Worm (Caenorhabditis elegans): ENCODE measurements around the gene glc-4.
A peak's percentile ranks its signal among the peaks of the same experiment; 100 is the strongest.

glc-4 gene

DNA sequence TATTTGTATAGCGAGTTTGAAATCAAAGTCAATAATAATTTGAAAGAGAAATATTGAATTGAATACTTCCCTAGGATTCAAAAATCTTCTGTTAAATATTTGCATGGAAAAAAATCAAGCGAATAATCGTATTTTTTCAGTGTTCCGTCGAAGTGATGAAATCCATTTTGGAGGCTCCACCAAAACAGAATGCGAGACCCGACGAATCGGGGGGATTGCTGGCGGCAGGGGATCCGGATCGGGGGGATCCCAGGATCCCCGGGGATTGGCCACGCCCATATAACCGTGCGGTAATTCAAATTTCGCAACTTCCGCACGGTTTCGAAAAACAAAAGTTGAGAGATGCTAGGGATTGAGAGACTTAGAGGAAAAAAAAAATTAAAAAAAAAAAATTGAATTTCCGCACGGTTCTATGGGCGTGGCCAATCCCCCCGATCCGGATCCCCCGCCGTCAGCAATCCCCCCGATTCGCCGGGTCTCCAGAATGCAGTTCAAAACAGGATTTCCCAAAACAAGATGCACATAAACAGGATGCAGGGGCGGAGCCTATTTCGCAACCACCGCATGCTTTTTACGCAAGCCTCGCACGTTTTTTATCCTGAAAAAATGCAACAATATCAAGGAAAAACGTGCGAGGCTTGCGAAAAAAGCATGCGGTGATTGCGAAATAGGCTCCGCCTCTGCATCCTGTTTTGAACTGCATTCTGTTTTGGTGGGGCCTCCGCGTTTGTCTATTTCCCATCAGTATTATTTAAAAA, 51.9 kb downstream of the glc-4 start, which contains the start of gene F10E7.11 (continued):
- no peak for TF ChIP-seq sox-4 (tag; optimal IDR thresholded peaks at IDR 0.05)
- TF ChIP-seq nhr-232 (tag; optimal IDR thresholded peaks at IDR 0.05): no peak
- TF ChIP-seq gmeb-2 (tag; optimal IDR thresholded peaks at IDR 0.05): no peak
- no peak for TF ChIP-seq ceh-30 (tag; optimal IDR thresholded peaks at IDR 0.05)
- TF ChIP-seq hlh-13 (GFP tag; optimal IDR thresholded peaks at IDR 0.05): no peak
- TF ChIP-seq ceh-14 (tag; optimal IDR thresholded peaks at IDR 0.05): no peak
- TF ChIP-seq fkh-10 (GFP tag; optimal IDR thresholded peaks at IDR 0.05): no peak
- TF ChIP-seq rnt-1 (tag; optimal IDR thresholded peaks at IDR 0.05): no peak
- no peak for TF ChIP-seq ahr-1 (tag; optimal IDR thresholded peaks at IDR 0.05)
- TF ChIP-seq zip-5 (tag; optimal IDR thresholded peaks at IDR 0.05): peak; percentile 29
- no peak for TF ChIP-seq ama-1 (optimal IDR thresholded peaks at IDR 0.05)
- no peak for TF ChIP-seq unc-3 (GFP tag; conservative IDR thresholded peaks at IDR 0.05)
- no peak for TF ChIP-seq unc-3 (tag; optimal IDR thresholded peaks at IDR 0.05)
- TF ChIP-seq lim-6 (tag; optimal IDR thresholded peaks at IDR 0.05): no peak
- no peak for TF ChIP-seq odd-2 (tag; optimal IDR thresholded peaks at IDR 0.05)
- TF ChIP-seq tbx-7 (tag; optimal IDR thresholded peaks at IDR 0.05): no peak
- no peak for TF ChIP-seq pqm-1 (tag; optimal IDR thresholded peaks at IDR 0.05)
- TF ChIP-seq ceh-19 (GFP tag; optimal IDR thresholded peaks at IDR 0.05): no peak
- no peak for TF ChIP-seq K02D7.2 (tag; optimal IDR thresholded peaks at IDR 0.05)
- no peak for TF ChIP-seq syd-9 (tag; optimal IDR thresholded peaks at IDR 0.05)
- TF ChIP-seq unc-55 (GFP tag; optimal IDR thresholded peaks at IDR 0.05): no peak
- no peak for TF ChIP-seq hlh-15 (tag; optimal IDR thresholded peaks at IDR 0.05)
- no peak for TF ChIP-seq dve-1 (tag; optimal IDR thresholded peaks at IDR 0.05)
- no peak for TF ChIP-seq ets-4 (tag; optimal IDR thresholded peaks at IDR 0.05)
- TF ChIP-seq ref-2 (tag; optimal IDR thresholded peaks at IDR 0.05): peak; percentile 23
